Worm (Caenorhabditis elegans) whole organism, L1 larva: Measurements from ENCODE around the gene C17H12.8.
A peak's percentile ranks its signal among the peaks of the same experiment; 100 is the strongest.

Experiments
- C34B4.2 ChIP-seq: sonication (generic microtip); optimal IDR thresholded peaks from 2 replicates; lab custom pipeline; 2017; ENCODE audit warnings: mild to moderate bottlenecking, missing genetic modification characterization, missing compliant biosample characterization
- F16B12.6 ChIP-seq: fragments of 150-350 bp; optimal IDR thresholded peaks from 2 replicates; lab custom pipeline; 2014; ENCODE audit warnings: missing biosample characterization, missing genetic modification characterization
- aha-1 ChIP-seq: fragments of 150-350 bp; optimal IDR thresholded peaks from 2 replicates; lab custom pipeline; 2014; ENCODE audit warnings: missing biosample characterization, missing genetic modification characterization
- aly-2 ChIP-seq: fragments of 150-350 bp; optimal IDR thresholded peaks from 2 replicates; lab custom pipeline; 2014; ENCODE audit warnings: missing biosample characterization, missing genetic modification characterization
- blmp-1 ChIP-seq: fragments of 150-350 bp; optimal IDR thresholded peaks from 2 replicates; lab custom pipeline; 2014; ENCODE audit warnings: missing biosample characterization, missing genetic modification characterization
- ceh-63 ChIP-seq: fragments of 200-800 bp; sonication (Bioruptor generic); optimal IDR thresholded peaks from 2 replicates; lab custom pipeline; 2018; ENCODE audit warnings: mild to moderate bottlenecking, missing genetic modification characterization, missing compliant biosample characterization
- ceh-82 ChIP-seq, 3 experiments: fragments of 150-350 bp in 1 of 3; sonication (generic microtip) in 2 of 3; optimal IDR thresholded peaks; 2 replicates each; lab custom pipeline; 2014 to 2017; ENCODE audit warnings: missing biosample characterization in 3 of 3, missing genetic modification characterization in 3 of 3
- ceh-90 ChIP-seq: sonication (generic microtip); optimal IDR thresholded peaks from 2 replicates; lab custom pipeline; 2016; ENCODE audit warnings: missing genetic modification characterization, missing compliant biosample characterization
- dpl-1 ChIP-seq, 3 experiments: fragments of 150-350 bp in 2 of 3; sonication (generic microtip) in 1 of 3; optimal IDR thresholded peaks; 2 replicates each; lab custom pipeline; 2014 to 2017; ENCODE audit warnings: missing biosample characterization in 3 of 3, missing genetic modification characterization in 3 of 3, missing genetic modification reagents in 3 of 3
- dsc-1 ChIP-seq: sonication (generic microtip); optimal IDR thresholded peaks from 2 replicates; lab custom pipeline; 2016; ENCODE audit warnings: mild to moderate bottlenecking, missing genetic modification characterization, missing compliant biosample characterization
- efl-1 ChIP-seq, 4 experiments: fragments of 150-350 bp; optimal IDR thresholded peaks in 3 of 4; peaks in 1 of 4; 1 replicate in 1 of 4; 2 replicates in 3 of 4; lab custom pipeline; 2014; ENCODE audit warnings: missing biosample characterization in 2 of 4, missing genetic modification characterization in 2 of 4, missing genetic modification reagents in 2 of 4
- efl-3 ChIP-seq: fragments of 200-800 bp; sonication (Bioruptor generic); optimal IDR thresholded peaks from 2 replicates; lab custom pipeline; 2018; ENCODE audit warnings: mild to moderate bottlenecking, missing genetic modification characterization, missing compliant biosample characterization
- egl-13 ChIP-seq: sonication (generic microtip); optimal IDR thresholded peaks from 2 replicates; lab custom pipeline; 2016; ENCODE audit warnings: missing genotype, missing genetic modification reagents, missing genetic modification characterization, missing compliant biosample characterization
- egl-27 ChIP-seq, 2 experiments: fragments of 150-350 bp in 1 of 2; sonication (generic microtip); optimal IDR thresholded peaks; 3 replicates each; lab custom pipeline; 2017 to 2018; ENCODE audit warnings: missing biosample characterization in 2 of 2, missing genetic modification characterization in 2 of 2, missing genetic modification reagents in 2 of 2
- elt-2 ChIP-seq: sonication (generic microtip); optimal IDR thresholded peaks from 2 replicates; lab custom pipeline; 2016; ENCODE audit warnings: missing genetic modification characterization, mild to moderate bottlenecking, inconsistent platforms, missing compliant biosample characterization, missing genetic modification reagents
- ets-5 ChIP-seq: fragments of 200-800 bp; sonication (Bioruptor generic); IDR thresholded peaks from 2 replicates; pipeline ENCODE4 v1.3.6; 2022; ENCODE audit warnings: missing genetic modification characterization, missing compliant biosample characterization
- fkh-4 ChIP-seq: sonication (generic microtip); optimal IDR thresholded peaks from 2 replicates; lab custom pipeline; 2016; ENCODE audit warnings: missing compliant biosample characterization, missing genetic modification characterization, borderline replicate concordance
- fkh-8 ChIP-seq: sonication (generic microtip); optimal IDR thresholded peaks from 2 replicates; lab custom pipeline; 2016; ENCODE audit warnings: mild to moderate bottlenecking, missing genetic modification characterization, missing compliant biosample characterization
- fos-1 ChIP-seq: fragments of 150-350 bp; optimal IDR thresholded peaks from 2 replicates; lab custom pipeline; 2014; ENCODE audit warnings: missing biosample characterization, missing genetic modification characterization
- grh-1 ChIP-seq: fragments of 200-800 bp; sonication (Bioruptor generic); IDR thresholded peaks from 2 replicates; pipeline ENCODE4 v1.3.6; 2022; ENCODE audit warnings: missing genetic modification reagents, missing genetic modification characterization, missing compliant biosample characterization
- hpl-2 ChIP-seq: fragments of 150-350 bp; optimal IDR thresholded peaks from 2 replicates; lab custom pipeline; 2014; ENCODE audit warnings: missing biosample characterization, missing genetic modification reagents, missing genetic modification characterization
- irx-1 ChIP-seq: sonication (generic microtip); optimal IDR thresholded peaks from 2 replicates; lab custom pipeline; 2016; ENCODE audit warnings: missing genetic modification characterization, missing compliant biosample characterization
- isw-1 ChIP-seq: fragments of 200-800 bp; sonication (Bioruptor generic); IDR thresholded peaks from 2 replicates; pipeline ENCODE4 v1.3.6; 2022; ENCODE audit warnings: missing genetic modification characterization, missing compliant biosample characterization
- lin-13 ChIP-seq: fragments of 150-350 bp; optimal IDR thresholded peaks from 2 replicates; lab custom pipeline; 2014; ENCODE audit warnings: missing biosample characterization, missing genetic modification reagents, missing genetic modification characterization
- lin-15B ChIP-seq: fragments of 150-350 bp; sonication (generic microtip); optimal IDR thresholded peaks from 3 replicates; lab custom pipeline; 2014; ENCODE audit warnings: missing biosample characterization, missing genetic modification characterization
- mdl-1 ChIP-seq, 2 experiments: fragments of 150-350 bp; optimal IDR thresholded peaks; 2 replicates each; lab custom pipeline; 2014 to 2017; ENCODE audit warnings: missing biosample characterization in 2 of 2, missing genetic modification characterization in 2 of 2, inconsistent platforms in 1 of 2
- mef-2 ChIP-seq: fragments of 150-350 bp; optimal IDR thresholded peaks from 2 replicates; lab custom pipeline; 2014; ENCODE audit warnings: missing biosample characterization, missing genetic modification characterization
- mep-1 ChIP-seq: fragments of 150-350 bp; optimal IDR thresholded peaks from 2 replicates; lab custom pipeline; 2014; ENCODE audit warnings: missing biosample characterization, missing genetic modification characterization
- nhr-11 ChIP-seq: fragments of 150-350 bp; optimal IDR thresholded peaks from 2 replicates; lab custom pipeline; 2014; ENCODE audit warnings: missing biosample characterization, missing genetic modification characterization
- nhr-19 ChIP-seq: fragments of 200-800 bp; sonication (Bioruptor generic); conservative IDR thresholded peaks from 2 replicates; pipeline ENCODE4 v1.3.6; 2022; ENCODE audit warnings: missing genetic modification characterization, missing compliant biosample characterization
- nhr-237 ChIP-seq: fragments of 150-350 bp; optimal IDR thresholded peaks from 2 replicates; lab custom pipeline; 2014; ENCODE audit warnings: missing biosample characterization, missing genetic modification characterization
- nhr-47 ChIP-seq: sonication (generic microtip); optimal IDR thresholded peaks from 2 replicates; lab custom pipeline; 2016; ENCODE audit warnings: mild to moderate bottlenecking, missing genetic modification characterization, moderate library complexity, missing compliant biosample characterization
- nhr-71 ChIP-seq: sonication (generic microtip); optimal IDR thresholded peaks from 2 replicates; lab custom pipeline; 2016; ENCODE audit warnings: mild to moderate bottlenecking, missing genetic modification characterization, moderate library complexity, missing compliant biosample characterization
- nhr-76 ChIP-seq: sonication (generic microtip); optimal IDR thresholded peaks from 2 replicates; lab custom pipeline; 2017; ENCODE audit warnings: missing biosample characterization, missing genetic modification characterization
- nhr-84 ChIP-seq: sonication (generic microtip); optimal IDR thresholded peaks from 2 replicates; lab custom pipeline; 2017; ENCODE audit warnings: missing biosample characterization, missing genetic modification characterization
- nhr-85 ChIP-seq: sonication (generic microtip); peaks from one replicate; lab custom pipeline; 2016; ENCODE audit warnings: missing genetic modification characterization, inconsistent platforms, missing compliant biosample characterization
- nhr-90 ChIP-seq: sonication (generic microtip); optimal IDR thresholded peaks from 2 replicates; lab custom pipeline; 2016; ENCODE audit warnings: mild to moderate bottlenecking, missing genetic modification characterization, missing compliant biosample characterization; ENCODE audit not compliant: poor library complexity
- pax-3 ChIP-seq: fragments of 200-800 bp; sonication (Bioruptor generic); optimal IDR thresholded peaks from 2 replicates; lab custom pipeline; 2018; ENCODE audit warnings: mild to moderate bottlenecking, missing genetic modification characterization, moderate library complexity, missing compliant biosample characterization
- pqm-1 ChIP-seq: sonication (generic microtip); optimal IDR thresholded peaks from 3 replicates; lab custom pipeline; 2017; ENCODE audit warnings: missing biosample characterization, missing genetic modification characterization
- snpc-4 ChIP-seq: fragments of 150-350 bp; optimal IDR thresholded peaks from 2 replicates; lab custom pipeline; 2014; ENCODE audit warnings: missing biosample characterization, missing genetic modification characterization
- snu-23 ChIP-seq: sonication (generic microtip); optimal IDR thresholded peaks from 2 replicates; lab custom pipeline; 2016; ENCODE audit warnings: missing genetic modification characterization, missing compliant biosample characterization
- sptf-1 ChIP-seq: fragments of 150-350 bp; optimal IDR thresholded peaks from 2 replicates; lab custom pipeline; 2014; ENCODE audit warnings: missing biosample characterization, missing genetic modification characterization
- sup-37 ChIP-seq: fragments of 200-800 bp; sonication (Bioruptor generic); optimal IDR thresholded peaks from 2 replicates; lab custom pipeline; 2018; ENCODE audit warnings: mild to moderate bottlenecking, missing genetic modification characterization, missing compliant biosample characterization
- swsn-7 ChIP-seq: sonication (generic microtip); optimal IDR thresholded peaks from 2 replicates; lab custom pipeline; 2016; ENCODE audit warnings: missing genetic modification characterization, missing compliant biosample characterization
- tbx-2 ChIP-seq: sonication (generic microtip); optimal IDR thresholded peaks from 2 replicates; lab custom pipeline; 2016; ENCODE audit warnings: missing genetic modification characterization, missing compliant biosample characterization
- unc-130 ChIP-seq: fragments of 150-350 bp; optimal IDR thresholded peaks from 2 replicates; lab custom pipeline; 2017; ENCODE audit warnings: missing biosample characterization, missing genetic modification characterization, inconsistent platforms
- unc-30 ChIP-seq: sonication (generic microtip); optimal IDR thresholded peaks from 2 replicates; lab custom pipeline; 2017; ENCODE audit warnings: missing biosample characterization, missing genetic modification characterization
- unc-62 ChIP-seq: fragments of 150-350 bp; optimal IDR thresholded peaks from 2 replicates; lab custom pipeline; 2014; ENCODE audit warnings: missing biosample characterization, missing genetic modification reagents, missing genetic modification characterization
- unc-86 ChIP-seq: sonication (generic microtip); optimal IDR thresholded peaks from 2 replicates; lab custom pipeline; 2016; ENCODE audit warnings: missing genetic modification characterization, missing compliant biosample characterization
- unc-98 ChIP-seq: fragments of 200-800 bp; sonication (Bioruptor generic); IDR thresholded peaks from 2 replicates; pipeline ENCODE4 v1.3.6; 2022; ENCODE audit warnings: missing genetic modification characterization, missing compliant biosample characterization
- vab-15 ChIP-seq: sonication (generic microtip); optimal IDR thresholded peaks from 2 replicates; lab custom pipeline; 2017; ENCODE audit warnings: missing genotype, mild to moderate bottlenecking, missing genetic modification characterization, missing compliant biosample characterization
- zip-4 ChIP-seq: fragments of 200-800 bp; sonication (Bioruptor generic); optimal IDR thresholded peaks from 2 replicates; lab custom pipeline; 2018; ENCODE audit warnings: mild to moderate bottlenecking, missing genetic modification characterization, moderate library complexity, missing compliant biosample characterization

C17H12.8 gene

DNA sequence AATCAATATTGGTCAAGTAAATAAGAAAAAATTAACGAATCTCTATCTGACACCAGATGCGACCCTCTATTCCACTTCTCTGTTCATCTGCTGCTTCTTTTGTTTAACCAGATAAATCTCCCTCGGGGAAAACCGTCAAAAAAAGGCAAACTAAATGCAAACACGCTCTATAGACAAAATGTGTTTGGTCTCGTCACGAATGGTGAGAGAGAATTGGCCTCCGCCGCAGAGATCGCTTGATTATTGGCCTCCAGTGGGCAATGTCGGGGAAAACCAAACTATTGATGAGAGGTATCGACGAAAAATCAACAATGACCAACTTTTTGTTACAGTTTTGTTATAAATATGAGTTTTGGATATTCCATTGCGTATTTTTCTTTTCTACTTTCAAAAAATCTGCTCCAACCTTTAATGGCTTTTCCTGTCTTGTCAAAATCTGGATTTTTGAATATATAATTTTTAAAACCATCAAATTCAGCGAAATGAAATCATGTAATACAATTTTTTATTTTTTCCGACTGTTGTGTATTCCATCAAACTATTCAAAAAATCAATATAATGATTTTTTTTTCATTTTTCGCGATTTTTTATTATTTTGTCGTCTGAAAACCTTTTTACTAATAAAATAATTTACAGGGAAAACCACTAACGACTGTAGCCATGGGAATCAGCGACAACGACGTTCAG lies 27.9 kb upstream of the C17H12.8 start, which contains the start of the genes C17H12.2 and vha-8 (continued):
- TF ChIP-seq nhr-85 (tag; lab: Kevin White, UChicago) = peak; percentile 94
- peak; percentile 89 for TF ChIP-seq dsc-1 (tag; lab: Kevin White, UChicago)
- peak; percentile 76 for TF ChIP-seq irx-1
- peak; percentile 93 for TF ChIP-seq swsn-7 (tag; lab: Kevin White, UChicago)
- no peak for TF ChIP-seq ceh-90 (tag; lab: Kevin White, UChicago)
- no peak for TF ChIP-seq ets-5 (GFP tag; lab: Robert Waterston, UW)
- TF ChIP-seq vab-15 = peak; percentile 96
- TF ChIP-seq nhr-76 (tag; lab: Kevin White, UChicago) = peak; percentile 35
- no peak for TF ChIP-seq nhr-84 (tag; lab: Kevin White, UChicago)
- TF ChIP-seq nhr-71 (tag; lab: Kevin White, UChicago) = peak; percentile 96
- peak; percentile 47 for TF ChIP-seq nhr-11 (tag; lab: Kevin White, UChicago)
- no peak for TF ChIP-seq unc-30
- TF ChIP-seq dpl-1 (GFP tag; optimal IDR thresholded peaks at IDR 0.05; lab: Kevin White, UChicago) = peak; percentile 83 to 88 (median 86)
- peak; percentile 82 to 98 (median 84) for TF ChIP-seq ceh-82 (tag; optimal IDR thresholded peaks at IDR 0.05; lab: Kevin White, UChicago)
- TF ChIP-seq sptf-1 (tag; lab: Kevin White, UChicago) = no peak
- TF ChIP-seq pax-3 = peak; percentile 62
- peak; percentile 84 for TF ChIP-seq snpc-4
- TF ChIP-seq efl-1 (optimal IDR thresholded peaks at IDR 0.05; lab: Kevin White, UChicago) = peak; percentile 90 to 95
- peak; percentile 81 to 98 for TF ChIP-seq efl-1 (GFP tag; optimal IDR thresholded peaks at IDR 0.05 in 1 of 2; lab: Kevin White, UChicago)
- peak; percentile 85 for TF ChIP-seq unc-86 (tag; lab: Kevin White, UChicago)
- TF ChIP-seq efl-3 (GFP tag; lab: Kevin White, UChicago) = no peak
- TF ChIP-seq egl-13 (tag; lab: Kevin White, UChicago) = peak; percentile 67
- peak; percentile 89 for TF ChIP-seq nhr-90 (tag; lab: Kevin White, UChicago)
- TF ChIP-seq unc-98 (GFP tag; lab: Robert Waterston, UW) = no peak
- peak in 1 of 2 experiments; percentile 85 for TF ChIP-seq mdl-1 (tag; optimal IDR thresholded peaks at IDR 0.05; lab: Kevin White, UChicago)
- peak; percentile 93 for TF ChIP-seq blmp-1 (tag; lab: Kevin White, UChicago)
- peak; percentile 86 for TF ChIP-seq grh-1 (GFP tag; lab: Robert Waterston, UW)
- TF ChIP-seq aly-2 (tag; lab: Kevin White, UChicago) = peak; percentile 84
- TF ChIP-seq C34B4.2 (tag; lab: Kevin White, UChicago) = no peak
- TF ChIP-seq isw-1 (GFP tag; lab: Robert Waterston, UW) = peak; percentile 89
- TF ChIP-seq zip-4 (GFP tag; lab: Kevin White, UChicago) = peak; percentile 69
- TF ChIP-seq egl-27 (tag; optimal IDR thresholded peaks at IDR 0.05; lab: Kevin White, UChicago) = peak; percentile 38 to 76
- TF ChIP-seq unc-62 (GFP tag; lab: Kevin White, UChicago) = no peak
- TF ChIP-seq nhr-237 (tag; lab: Kevin White, UChicago) = peak; percentile 92
- TF ChIP-seq F16B12.6 (tag; lab: Kevin White, UChicago) = peak; percentile 63
- TF ChIP-seq unc-130 = peak; percentile 97
- peak; percentile 98 for TF ChIP-seq snu-23 (GFP tag; lab: Kevin White, UChicago)
- TF ChIP-seq ceh-63 = no peak
- TF ChIP-seq pqm-1 (tag; lab: Kevin White, UChicago) = no peak
- peak; percentile 94 for TF ChIP-seq nhr-47
- peak; percentile 45 for TF ChIP-seq fkh-4
- peak; percentile 90 for TF ChIP-seq nhr-19 (GFP tag; lab: Robert Waterston, UW)
- peak; percentile 64 for TF ChIP-seq hpl-2
- TF ChIP-seq mef-2 (tag; lab: Kevin White, UChicago) = peak; percentile 66
- TF ChIP-seq lin-13 (GFP tag; lab: Kevin White, UChicago) = peak; percentile 93
- TF ChIP-seq lin-15B (tag; lab: Kevin White, UChicago) = peak; percentile 98
- peak; percentile 92 for TF ChIP-seq fos-1
- TF ChIP-seq fkh-8 = peak; percentile 88
- peak; percentile 98 for TF ChIP-seq mep-1 (tag; lab: Kevin White, UChicago)
- peak; percentile 41 for TF ChIP-seq sup-37 (GFP tag; lab: Kevin White, UChicago)
- peak; percentile 93 for TF ChIP-seq tbx-2
- peak; percentile 7 for TF ChIP-seq elt-2 (tag; lab: Kevin White, UChicago)
- peak; percentile 27 for TF ChIP-seq aha-1
